Fruit fly (Drosophila melanogaster): ENCODE data around the gene CG42752.

Gene CG42752

DNA sequence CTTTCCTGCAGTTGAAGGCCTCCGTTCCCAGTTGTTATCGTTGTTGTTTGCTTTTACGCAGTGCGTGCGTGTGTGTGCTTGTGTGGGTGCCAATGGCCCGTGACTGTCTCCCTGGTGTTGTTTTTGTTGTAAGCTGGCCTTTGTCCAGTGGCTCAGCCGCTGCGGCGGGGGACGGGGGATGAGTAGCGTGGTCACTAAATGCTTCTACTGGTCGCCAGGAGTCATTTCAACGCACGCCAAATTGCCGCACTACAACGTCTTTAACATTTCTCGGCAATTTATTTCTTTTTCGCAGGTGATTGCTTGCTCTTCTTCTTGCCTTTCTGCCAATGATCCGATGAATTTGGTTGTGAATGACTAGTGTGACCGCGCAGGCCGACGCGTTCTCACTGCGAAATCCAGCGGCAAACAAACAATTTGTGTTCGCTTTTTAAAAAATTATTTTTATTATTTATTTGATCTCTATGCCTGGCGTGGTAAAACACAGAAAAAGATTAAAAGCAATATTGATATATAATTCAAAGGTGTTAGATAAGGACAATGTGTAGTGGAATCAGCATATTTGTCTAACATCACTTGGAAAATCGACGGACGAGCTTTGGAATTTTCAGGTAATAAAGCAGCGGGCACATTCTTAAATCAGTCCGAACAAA lies 31.5 kb downstream of the CG42752 start, which contains the start of the genes Faf2 and Grip71 (continued):
- TF ChIP-seq CG9817 (tag; optimal IDR thresholded peaks at IDR 0.05) (peak; percentile 96), zen2 (GFP tag; IDR thresholded peaks at IDR 0.05; ENCODE audit: partially characterized antibody) (no peak), CG12236 (GFP tag; optimal IDR thresholded peaks at IDR 0.05) (no peak), Hr3 (GFP tag; optimal IDR thresholded peaks at IDR 0.05) (peak; percentile 93), Xbp1 (GFP tag; optimal IDR thresholded peaks at IDR 0.05) (peak; percentile 97), B-H2 (GFP tag; optimal IDR thresholded peaks at IDR 0.05) (peak; percentile 83), CG4424 (GFP tag; optimal IDR thresholded peaks at IDR 0.05) (peak; percentile 94), E2f2 (GFP tag; IDR thresholded peaks at IDR 0.05) (peak; percentile 86), Dek (tag; optimal IDR thresholded peaks at IDR 0.05) (peak; percentile 92), Vsx1 (GFP tag; optimal IDR thresholded peaks at IDR 0.05) (peak; percentile 61), sens (GFP tag) (peak; percentile 99), CG4360 (GFP tag; IDR thresholded peaks at IDR 0.05) (peak; percentile 88), chif (GFP tag; optimal IDR thresholded peaks at IDR 0.05) (peak; percentile 76 to 91), CG13624 (GFP tag; optimal IDR thresholded peaks at IDR 0.05) (peak; percentile 75), aop (GFP tag; IDR thresholded peaks at IDR 0.05) (peak; percentile 79), seq (GFP tag; IDR thresholded peaks at IDR 0.05) (peak; percentile 90), trh (GFP tag; optimal IDR thresholded peaks at IDR 0.05) (peak; percentile 85), Adf1 (GFP tag; IDR thresholded peaks at IDR 0.05) (peak; percentile 66), ewg (GFP tag; optimal IDR thresholded peaks at IDR 0.05) (peak; percentile 85), CG6689 (GFP tag; IDR thresholded peaks at IDR 0.05) (peak; percentile 95), CG11560 (tag; IDR thresholded peaks at IDR 0.05) (peak; percentile 85), nerfin-2 (GFP tag; IDR thresholded peaks at IDR 0.05; ENCODE audit: partially characterized antibody) (no peak), Mes4 (GFP tag; optimal IDR thresholded peaks at IDR 0.05) (peak; percentile 51), slbo (GFP tag; IDR thresholded peaks at IDR 0.05) (peak; percentile 98), btn (GFP tag; optimal IDR thresholded peaks at IDR 0.05) (no peak), D19A (tag; optimal IDR thresholded peaks at IDR 0.05) (peak; percentile 74), Pdp1 (GFP tag; optimal IDR thresholded peaks at IDR 0.05) (peak; percentile 90 to 93), Sry-β (GFP tag; optimal IDR thresholded peaks at IDR 0.05) (peak; percentile 55), CG3281 (GFP tag; optimal IDR thresholded peaks at IDR 0.05) (peak; percentile 75), klu (GFP tag; IDR thresholded peaks at IDR 0.05) (peak; percentile 93), CoRest (tag; optimal IDR thresholded peaks at IDR 0.05) (peak; percentile 96), eve (GFP tag; optimal IDR thresholded peaks at IDR 0.05) (no peak), sisA (GFP tag; IDR thresholded peaks at IDR 0.05) (peak; percentile 98), CG8359 (GFP tag; optimal IDR thresholded peaks at IDR 0.05; ENCODE audit: borderline replicate concordance) (no peak), NfI (GFP tag; optimal IDR thresholded peaks at IDR 0.05) (peak; percentile 92), nmo (GFP tag; optimal IDR thresholded peaks at IDR 0.05) (peak; percentile 97), gcm (GFP tag; optimal IDR thresholded peaks at IDR 0.05) (peak; percentile 59), CG7357 (GFP tag; IDR thresholded peaks at IDR 0.05) (peak; percentile 100), pnt (GFP tag; optimal IDR thresholded peaks at IDR 0.05) (peak; percentile 90), CG12071 (GFP tag; optimal IDR thresholded peaks at IDR 0.05) (peak; percentile 41), dati (GFP tag; IDR thresholded peaks at IDR 0.05) (peak; percentile 87), CG12769 (tag; optimal IDR thresholded peaks at IDR 0.05) (peak; percentile 82), pho (GFP tag; optimal IDR thresholded peaks at IDR 0.05) (peak; percentile 91), usp (GFP tag; optimal IDR thresholded peaks at IDR 0.05) (no peak), CG14050 (GFP tag; IDR thresholded peaks at IDR 0.05) (peak; percentile 92), lmd (GFP tag; IDR thresholded peaks at IDR 0.05) (peak; percentile 95), CG4854 (GFP tag; optimal IDR thresholded peaks at IDR 0.05) (peak; percentile 85), bigmax (GFP tag; optimal IDR thresholded peaks at IDR 0.05) (peak; percentile 26), nau (GFP tag; optimal IDR thresholded peaks at IDR 0.05) (peak; percentile 19), CG9215 (GFP tag; IDR thresholded peaks at IDR 0.05) (peak; percentile 92)

Data from whole organism, embryonic.